Fruit fly (Drosophila melanogaster): ENCODE results near the gene CG10097.

Gene CG10097

DNA sequence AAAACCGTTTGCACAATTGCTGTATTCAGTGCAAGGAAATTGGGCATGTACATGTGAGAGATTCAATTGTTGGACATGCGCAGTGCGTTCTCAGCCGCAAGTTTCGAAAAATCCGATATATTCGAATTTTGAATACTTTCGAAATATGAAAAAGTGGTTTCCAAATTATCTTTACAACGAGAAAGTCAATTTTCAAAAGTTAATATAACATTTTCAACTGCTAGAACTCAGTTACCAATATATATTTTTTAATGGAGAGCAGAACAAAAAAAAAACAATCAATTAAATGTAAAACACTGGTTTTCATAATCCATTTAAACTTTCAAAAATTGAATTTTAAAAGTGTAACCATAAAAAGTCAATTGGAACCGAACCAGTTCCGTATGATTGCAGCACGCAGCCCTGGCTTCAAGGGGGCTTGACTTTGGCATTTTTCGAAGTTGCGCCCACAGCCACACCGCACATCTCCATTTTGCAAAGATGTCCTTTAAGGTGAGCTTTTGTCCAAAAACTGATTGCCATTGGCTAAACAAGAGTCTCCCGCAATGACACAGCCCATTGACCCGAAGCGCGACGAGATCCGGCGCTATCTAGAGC is 26.7 kb upstream of the CG10097 start, which contains the start of the genes Scgbeta and CG17202 (continued):
- TF ChIP-seq TFAM (GFP tag; optimal IDR thresholded peaks at IDR 0.05) (no peak), chif (GFP tag; optimal IDR thresholded peaks at IDR 0.05) (peak in 1 of 2 experiments; percentile 8), Myb (GFP tag; optimal IDR thresholded peaks at IDR 0.05) (peak; percentile 85), trem (tag; optimal IDR thresholded peaks at IDR 0.05) (peak; percentile 25), CG11696 (GFP tag; IDR thresholded peaks at IDR 0.05) (no peak), Sry-β (GFP tag; optimal IDR thresholded peaks at IDR 0.05) (no peak), disco-r (GFP tag; optimal IDR thresholded peaks at IDR 0.05) (no peak), NFAT (GFP tag; IDR thresholded peaks at IDR 0.05) (no peak), Mes4 (GFP tag; optimal IDR thresholded peaks at IDR 0.05) (no peak), knrl (GFP tag; IDR thresholded peaks at IDR 0.05; ENCODE audit: partially characterized antibody) (peak; percentile 49; the same call in 1 of the 3 replicates), Ets97D (GFP tag; optimal IDR thresholded peaks at IDR 0.05) (peak; percentile 65), emc (GFP tag; optimal IDR thresholded peaks at IDR 0.05) (no peak), CG4617 (GFP tag; optimal IDR thresholded peaks at IDR 0.05; ENCODE audit: borderline replicate concordance) (peak; percentile 84), wor (GFP tag; IDR thresholded peaks at IDR 0.05) (no peak), gcm (GFP tag; optimal IDR thresholded peaks at IDR 0.05) (no peak), Neu2 (GFP tag; optimal IDR thresholded peaks at IDR 0.05; ENCODE audit: borderline replicate concordance) (no peak), Taf1 (GFP tag; IDR thresholded peaks at IDR 0.05) (no peak), corto (GFP tag; optimal IDR thresholded peaks at IDR 0.05) (no peak), her (GFP tag; optimal IDR thresholded peaks at IDR 0.05) (no peak), bowl (GFP tag; IDR thresholded peaks at IDR 0.05) (no peak), phol (tag; optimal IDR thresholded peaks at IDR 0.05) (peak; percentile 93), CG11247 (GFP tag; IDR thresholded peaks at IDR 0.05) (no peak), YL-1 (GFP tag; optimal IDR thresholded peaks at IDR 0.05) (peak; percentile 59), amos (GFP tag; IDR thresholded peaks at IDR 0.05; ENCODE audit: partially characterized antibody) (peak; percentile 55; the same call in 1 of the 2 replicates), Nf-YC (tag; optimal IDR thresholded peaks at IDR 0.05) (no peak), ind (GFP tag; optimal IDR thresholded peaks at IDR 0.05) (no peak), Dbx (GFP tag; IDR thresholded peaks at IDR 0.05) (0 out of 3 replicates have a peak, but pooled peaks have one; percentile 27), scrt (GFP tag; optimal IDR thresholded peaks at IDR 0.05) (no peak), CG30403 (GFP tag; optimal IDR thresholded peaks at IDR 0.05) (peak; percentile 37), Mad (GFP tag; optimal IDR thresholded peaks at IDR 0.05) (no peak), CG2116 (GFP tag; optimal IDR thresholded peaks at IDR 0.05) (peak; percentile 7), CG9932 (GFP tag; IDR thresholded peaks at IDR 0.05) (peak; percentile 56), CG17829 (tag; optimal IDR thresholded peaks at IDR 0.05) (peak; percentile 27), Ets65A (GFP tag) (peak; percentile 49), CG14014 (GFP tag; IDR thresholded peaks at IDR 0.05) (peak; percentile 35; the same call in 1 of the 2 replicates), bcd (GFP tag; optimal IDR thresholded peaks at IDR 0.05) (no peak), onecut (GFP tag; IDR thresholded peaks at IDR 0.05) (peak; percentile 29), CG8944 (GFP tag; optimal IDR thresholded peaks at IDR 0.05) (peak; percentile 25), CG8924 (tag; optimal IDR thresholded peaks at IDR 0.05) (no peak), pnt (GFP tag; optimal IDR thresholded peaks at IDR 0.05) (no peak), Hand (GFP tag; optimal IDR thresholded peaks at IDR 0.05) (no peak), CG17385 (GFP tag; optimal IDR thresholded peaks at IDR 0.05) (no peak), CG1832 (GFP tag; optimal IDR thresholded peaks at IDR 0.05) (no peak), E2f1 (GFP tag; IDR thresholded peaks at IDR 0.05) (no peak), pfk (GFP tag; optimal IDR thresholded peaks at IDR 0.05) (no peak), CG15479 (GFP tag; optimal IDR thresholded peaks at IDR 0.05) (no peak), CG12942 (GFP tag; optimal IDR thresholded peaks at IDR 0.05) (no peak), CG10565 (GFP tag; optimal IDR thresholded peaks at IDR 0.05) (no peak), CG34376 (GFP tag; optimal IDR thresholded peaks at IDR 0.05) (peak; percentile 40), Scr (GFP tag; IDR thresholded peaks at IDR 0.05; ENCODE audit: partially characterized antibody) (no peak), CG9727 (GFP tag; optimal IDR thresholded peaks at IDR 0.05) (no peak)
